Fruit fly (Drosophila melanogaster) whole organism, embryonic: Measurements from ENCODE around the gene PIG-B.

Source experiments
- Adf1 ChIP-seq: fragments of 200-800 bp; sonication (Bioruptor generic); IDR thresholded peaks from 2 replicates; pipeline ENCODE4 v1.3.6; 2022; ENCODE audit warnings: missing biosample characterization, missing genetic modification characterization
- Antp ChIP-seq: fragments of 200-800 bp; sonication (Bioruptor generic); optimal IDR thresholded peaks from 3 replicates; lab custom pipeline; 2016; ENCODE audit warnings: missing biosample characterization, missing genetic modification characterization
- Atf-2 ChIP-seq: fragments of 200-800 bp; sonication (Bioruptor generic); optimal IDR thresholded peaks from 2 replicates; lab custom pipeline; 2016; ENCODE audit warnings: missing biosample characterization, missing genetic modification characterization
- Awh ChIP-seq: fragments of 200-800 bp; sonication (Bioruptor generic); IDR thresholded peaks from 2 replicates; pipeline ENCODE4, ENCODE4 v1.3.6; 2022; ENCODE audit warnings: missing biosample characterization, missing genetic modification characterization
- CG10321 ChIP-seq: fragments of 200-800 bp; sonication (Bioruptor generic); IDR thresholded peaks from 2 replicates; pipeline ENCODE4 v1.3.6; 2022; ENCODE audit warnings: missing biosample characterization, missing genetic modification characterization
- CG10654 ChIP-seq: fragments of 200-800 bp; sonication (Bioruptor generic); optimal IDR thresholded peaks from 2 replicates; lab custom pipeline; 2016; ENCODE audit warnings: missing biosample characterization, missing genetic modification characterization
- CG10979 ChIP-seq: fragments of 200-800 bp; sonication (Bioruptor generic); optimal IDR thresholded peaks from 2 replicates; lab custom pipeline; 2018; ENCODE audit warnings: missing biosample characterization, mild to moderate bottlenecking, missing genetic modification characterization, moderate library complexity
- CG11093 ChIP-seq: fragments of 200-800 bp; sonication (Bioruptor generic); IDR thresholded peaks from 3 replicates; pipeline ENCODE4 v1.3.6; 2022; ENCODE audit warnings: missing biosample characterization, missing genetic modification characterization
- CG11247 ChIP-seq: fragments of 200-800 bp; sonication (Bioruptor generic); IDR thresholded peaks from 2 replicates; pipeline ENCODE4 v1.3.6; 2022; ENCODE audit warnings: missing biosample characterization, missing genetic modification characterization
- CG11398 ChIP-seq: fragments of 200-800 bp; sonication (Bioruptor generic); optimal IDR thresholded peaks from 2 replicates; lab custom pipeline; 2016; ENCODE audit warnings: missing biosample characterization, missing genetic modification characterization
- CG12769 ChIP-seq: fragments of 200-800 bp; sonication (Bioruptor generic); optimal IDR thresholded peaks from 2 replicates; lab custom pipeline; 2019; ENCODE audit warnings: missing biosample characterization, mild to moderate bottlenecking, missing genetic modification characterization, moderate library complexity
- CG13775 ChIP-seq: fragments of 200-800 bp; sonication (Bioruptor generic); optimal IDR thresholded peaks from 3 replicates; lab custom pipeline; 2017; ENCODE audit warnings: missing biosample characterization, mild to moderate bottlenecking, missing genetic modification characterization
- CG15601 ChIP-seq: fragments of 200-800 bp; sonication (Bioruptor generic); optimal IDR thresholded peaks from 3 replicates; lab custom pipeline; 2019; ENCODE audit warnings: missing biosample characterization, mild to moderate bottlenecking, missing genetic modification characterization, moderate library complexity
- CG1602 ChIP-seq: fragments of 200-800 bp; sonication (Bioruptor generic); optimal IDR thresholded peaks from 3 replicates; lab custom pipeline; 2016; ENCODE audit warnings: missing biosample characterization, missing genetic modification characterization
- CG1603 ChIP-seq: fragments of 200-800 bp; sonication (Bioruptor generic); optimal IDR thresholded peaks from 2 replicates; lab custom pipeline; 2019; ENCODE audit warnings: missing biosample characterization, mild to moderate bottlenecking, missing genetic modification characterization, moderate library complexity
- CG17328 ChIP-seq: fragments of 200-800 bp; sonication (Bioruptor generic); IDR thresholded peaks from 2 replicates; pipeline ENCODE4 v1.3.6; 2022; ENCODE audit warnings: missing biosample characterization, missing genetic modification characterization
- CG3065 ChIP-seq: fragments of 200-800 bp; sonication (Bioruptor generic); optimal IDR thresholded peaks from 2 replicates; lab custom pipeline; 2016; ENCODE audit warnings: missing biosample characterization, missing genetic modification characterization
- CG31365 ChIP-seq: fragments of 200-800 bp; sonication (Bioruptor generic); optimal IDR thresholded peaks from 2 replicates; lab custom pipeline; 2018; ENCODE audit warnings: missing biosample characterization, mild to moderate bottlenecking, missing genetic modification characterization
- CG4404 ChIP-seq: fragments of 200-800 bp; sonication (Bioruptor generic); IDR thresholded peaks from 2 replicates; pipeline ENCODE4 v1.3.6; 2022; ENCODE audit warnings: missing biosample characterization, missing genetic modification characterization
- CG4617 ChIP-seq: fragments of 200-800 bp; sonication (Bioruptor generic); optimal IDR thresholded peaks from 3 replicates; lab custom pipeline; 2016; ENCODE audit warnings: missing biosample characterization, missing genetic modification characterization, borderline replicate concordance
- CG8089 ChIP-seq: fragments of 200-800 bp; sonication (Bioruptor generic); optimal IDR thresholded peaks from 3 replicates; lab custom pipeline; 2016; ENCODE audit warnings: missing biosample characterization, missing genetic modification characterization
- Ets97D ChIP-seq: fragments of 200-800 bp; sonication (Bioruptor generic); optimal IDR thresholded peaks from 3 replicates; lab custom pipeline; 2016; ENCODE audit warnings: missing biosample characterization, missing genetic modification characterization
- Gsc ChIP-seq: fragments of 200-800 bp; sonication (Bioruptor generic); IDR thresholded peaks from 2 replicates; pipeline ENCODE4 v1.3.6; 2022; ENCODE audit warnings: missing biosample characterization, missing genetic modification characterization
- H2.0 ChIP-seq: fragments of 200-800 bp; sonication (Bioruptor generic); IDR thresholded peaks from 2 replicates; pipeline ENCODE4 v1.3.6; 2022; ENCODE audit warnings: missing biosample characterization, missing genetic modification characterization
- HLHmδ ChIP-seq: fragments of 200-800 bp; sonication (Bioruptor generic); optimal IDR thresholded peaks from 2 replicates; lab custom pipeline; 2018; ENCODE audit warnings: missing biosample characterization, mild to moderate bottlenecking, missing genetic modification characterization, moderate library complexity
- Hey ChIP-seq: fragments of 200-800 bp; sonication (Bioruptor generic); optimal IDR thresholded peaks from 3 replicates; lab custom pipeline; 2018; ENCODE audit warnings: missing biosample characterization, mild to moderate bottlenecking, missing genetic modification characterization
- HmgZ ChIP-seq: fragments of 200-800 bp; sonication (Bioruptor generic); optimal IDR thresholded peaks from 2 replicates; lab custom pipeline; 2018; ENCODE audit warnings: missing biosample characterization, mild to moderate bottlenecking, missing genetic modification characterization
- Meics ChIP-seq: fragments of 200-800 bp; sonication (Bioruptor generic); optimal IDR thresholded peaks from 2 replicates; lab custom pipeline; 2017; ENCODE audit warnings: missing biosample characterization, mild to moderate bottlenecking, missing genetic modification characterization
- NC2α ChIP-seq: fragments of 200-800 bp; sonication (Bioruptor generic); optimal IDR thresholded peaks from 2 replicates; lab custom pipeline; 2016; ENCODE audit warnings: missing biosample characterization, missing genetic modification characterization
- Nf-YB ChIP-seq: fragments of 200-800 bp; sonication (Bioruptor generic); optimal IDR thresholded peaks from 3 replicates; lab custom pipeline; 2019; ENCODE audit warnings: missing biosample characterization, mild to moderate bottlenecking, missing genetic modification characterization, moderate library complexity
- Nf-YC ChIP-seq: fragments of 200-800 bp; optimal IDR thresholded peaks from 3 replicates; lab custom pipeline; 2019; ENCODE audit warnings: missing biosample characterization, mild to moderate bottlenecking, missing genetic modification characterization, moderate library complexity
- Poxn ChIP-seq: fragments of 200-800 bp; sonication (Bioruptor generic); IDR thresholded peaks from 2 replicates; pipeline ENCODE4 v1.3.6; 2022; ENCODE audit warnings: missing biosample characterization, missing genetic modification characterization
- Ptx1 ChIP-seq: fragments of 200-800 bp; sonication (Bioruptor generic); IDR thresholded peaks from 2 replicates; pipeline ENCODE4 v1.3.6; 2022; ENCODE audit warnings: missing biosample characterization, missing genetic modification characterization
- Scr ChIP-seq: fragments of 200-800 bp; sonication (Bioruptor generic); IDR thresholded peaks from 2 replicates; pipeline ENCODE4 v1.3.6; 2022; ENCODE audit warnings: missing biosample characterization, missing genetic modification characterization; ENCODE audit not compliant: partially characterized antibody
- Sox102F ChIP-seq: fragments of 200-800 bp; sonication (Bioruptor generic); optimal IDR thresholded peaks from 2 replicates; lab custom pipeline; 2018; ENCODE audit warnings: missing biosample characterization, mild to moderate bottlenecking, missing genetic modification characterization, moderate library complexity
- Stat92E ChIP-seq, 3 experiments: fragments of >200 bp in 2 of 3; fragments of 200-800 bp in 1 of 3; sonication (Bioruptor generic) in 1 of 3; optimal IDR thresholded peaks; 2 replicates each; lab custom pipeline; 2017 to 2019; ENCODE audit warnings: missing biosample characterization in 3 of 3, missing genetic modification characterization in 3 of 3, mild to moderate bottlenecking in 1 of 3, moderate library complexity in 1 of 3
- TFAM ChIP-seq: fragments of 200-800 bp; sonication (Bioruptor generic); optimal IDR thresholded peaks from 2 replicates; lab custom pipeline; 2017; ENCODE audit warnings: missing biosample characterization, missing genetic modification characterization, inconsistent platforms
- chm ChIP-seq: fragments of 200-800 bp; sonication (Bioruptor generic); IDR thresholded peaks from 2 replicates; pipeline ENCODE4 v1.3.6; 2022; ENCODE audit warnings: missing biosample characterization, missing genetic modification characterization
- corto ChIP-seq: fragments of 200-800 bp; sonication (Bioruptor generic); optimal IDR thresholded peaks from 2 replicates; lab custom pipeline; 2016; ENCODE audit warnings: missing biosample characterization, mild to moderate bottlenecking, missing genetic modification characterization, moderate library complexity
- dysf ChIP-seq: fragments of 200-800 bp; sonication (Bioruptor generic); IDR thresholded peaks from 3 replicates; pipeline ENCODE4 v1.3.6; 2022; ENCODE audit warnings: missing biosample characterization, missing genetic modification characterization
- esg ChIP-seq: fragments of 200-800 bp; sonication (Bioruptor generic); conservative IDR thresholded peaks from 2 replicates; pipeline ENCODE4 v1.3.6; 2022; ENCODE audit warnings: missing biosample characterization, missing genetic modification characterization
- gem ChIP-seq: fragments of 200-800 bp; sonication (Bioruptor generic); optimal IDR thresholded peaks from 2 replicates; lab custom pipeline; 2019; ENCODE audit warnings: missing biosample characterization, mild to moderate bottlenecking, missing genetic modification characterization, moderate library complexity
- klu ChIP-seq: fragments of 200-800 bp; sonication (Bioruptor generic); IDR thresholded peaks from 2 replicates; pipeline ENCODE4 v1.3.6; 2022; ENCODE audit warnings: missing biosample characterization, missing genetic modification characterization
- kni ChIP-seq: fragments of 200-800 bp; sonication (Bioruptor generic); optimal IDR thresholded peaks from 3 replicates; lab custom pipeline; 2017; ENCODE audit warnings: mild to moderate bottlenecking, missing biosample characterization, missing genetic modification reagents, missing genetic modification characterization
- mld ChIP-seq: fragments of 200-800 bp; sonication (Bioruptor generic); IDR thresholded peaks from 3 replicates; pipeline ENCODE4 v1.3.6; 2022; ENCODE audit warnings: missing biosample characterization, missing genetic modification characterization; ENCODE audit not compliant: partially characterized antibody
- peb ChIP-seq: fragments of 200-800 bp; sonication (Bioruptor generic); IDR thresholded peaks from 2 replicates; pipeline ENCODE4 v1.3.6; 2022; ENCODE audit warnings: missing biosample characterization, missing genetic modification characterization
- repo ChIP-seq: fragments of 200-800 bp; sonication (Bioruptor generic); optimal IDR thresholded peaks from 2 replicates; lab custom pipeline; 2016; ENCODE audit warnings: missing biosample characterization, missing genetic modification characterization
- slou ChIP-seq: fragments of 200-800 bp; sonication (Bioruptor generic); optimal IDR thresholded peaks from 3 replicates; lab custom pipeline; 2016; ENCODE audit warnings: missing biosample characterization, missing genetic modification characterization
- ssp ChIP-seq: fragments of 200-800 bp; sonication (Bioruptor generic); IDR thresholded peaks from 2 replicates; pipeline ENCODE4 v1.3.6; 2022; ENCODE audit warnings: missing biosample characterization, missing genetic modification characterization
- tgo ChIP-seq: fragments of 200-800 bp; sonication (Bioruptor generic); IDR thresholded peaks from 3 replicates; pipeline ENCODE4 v1.3.6; 2022; ENCODE audit warnings: missing biosample characterization, missing genetic modification characterization
- wek ChIP-seq: fragments of 200-800 bp; sonication (Bioruptor generic); optimal IDR thresholded peaks from 3 replicates; lab custom pipeline; 2018; ENCODE audit warnings: missing biosample characterization, mild to moderate bottlenecking, missing genetic modification characterization, moderate library complexity

The PIG-B gene

DNA sequence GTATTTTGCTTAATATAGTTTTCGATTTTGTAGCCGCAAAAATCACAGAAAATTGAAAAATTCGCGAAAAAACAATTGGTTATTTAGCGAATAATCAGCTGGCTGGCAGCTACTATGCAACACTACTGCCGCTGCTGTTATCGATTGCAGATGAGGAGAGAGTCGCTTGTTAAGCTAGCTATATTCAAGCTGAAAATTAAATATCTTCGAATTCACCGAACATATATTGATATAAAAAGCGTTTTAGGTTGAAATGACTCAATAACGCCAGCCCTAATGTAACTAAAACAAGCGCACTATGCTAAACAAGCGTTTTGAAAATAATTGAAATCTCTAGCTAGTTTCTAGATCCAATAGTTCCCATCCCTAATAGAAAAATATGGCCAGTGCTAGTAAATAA lies 4.7 kb upstream of the PIG-B start, which contains the start of the genes CG32264, ntc and IntS10 (continued):
- TF ChIP-seq klu (peak; percentile 41; the same call in 1 of the 2 replicates), Stat92E (GFP tag; optimal IDR thresholded peaks at IDR 0.05; lab: Kevin White, UChicago) (no peak), Atf-2 (GFP tag; lab: Kevin White, UChicago) (peak; percentile 49), Ptx1 (peak; percentile 64; the same call in 1 of the 2 replicates), wek (GFP tag; lab: Kevin White, UChicago) (no peak), Adf1 (GFP tag; lab: Robert Waterston, UW) (peak; percentile 25; the same call in 1 of the 2 replicates), chm (GFP tag; lab: Robert Waterston, UW) (no peak), CG10979 (tag; lab: Kevin White, UChicago) (peak; percentile 53), dysf (GFP tag; lab: Robert Waterston, UW) (peak; percentile 64; the same call in 2 of the 3 replicates), CG15601 (peak; percentile 48), Nf-YC (tag; lab: Kevin White, UChicago) (peak; percentile 16), NC2α (peak; percentile 22), CG31365 (tag; lab: Kevin White, UChicago) (no peak), repo (peak; percentile 62), Hey (tag; lab: Kevin White, UChicago) (no peak), Gsc (GFP tag; lab: Robert Waterston, UW) (no peak), Sox102F (no peak), CG4404 (GFP tag; lab: Robert Waterston, UW) (0 out of 2 replicates have a peak, but pooled peaks have one; percentile 45), CG12769 (tag; lab: Kevin White, UChicago) (peak; percentile 49), TFAM (GFP tag; lab: Kevin White, UChicago) (no peak), CG11398 (GFP tag; lab: Kevin White, UChicago) (peak; percentile 41), CG10654 (peak; percentile 62), CG11247 (GFP tag; lab: Robert Waterston, UW) (no peak; the same call in 1 of the 2 replicates), CG11093 (GFP tag; lab: Robert Waterston, UW) (peak; percentile 43; the same call in 1 of the 3 replicates), Scr (GFP tag; lab: Robert Waterston, UW) (peak; percentile 63), peb (GFP tag; lab: Robert Waterston, UW) (no peak), CG1603 (tag; lab: Kevin White, UChicago) (peak; percentile 36), CG4617 (GFP tag; lab: Kevin White, UChicago) (peak; percentile 86), tgo (GFP tag; lab: Robert Waterston, UW) (no peak), kni (no peak), CG3065 (GFP tag; lab: Kevin White, UChicago) (peak; percentile 22), CG13775 (peak; percentile 76), Antp (GFP tag; lab: Kevin White, UChicago) (peak; percentile 71), HLHmδ (no peak), Meics (GFP tag; lab: Kevin White, UChicago) (peak; percentile 66), CG1602 (peak; percentile 58), Awh (GFP tag; lab: Robert Waterston, UW) (no peak), CG8089 (GFP tag; lab: Kevin White, UChicago) (peak; percentile 57), CG17328 (GFP tag; lab: Robert Waterston, UW) (no peak), mld (GFP tag; lab: Robert Waterston, UW) (no peak), Ets97D (GFP tag; lab: Kevin White, UChicago) (peak; percentile 69), Poxn (GFP tag; lab: Robert Waterston, UW) (no peak), CG10321 (GFP tag; lab: Robert Waterston, UW) (peak; percentile 22; the same call in 1 of the 2 replicates), slou (GFP tag; lab: Kevin White, UChicago) (peak; percentile 33), gem (tag; lab: Kevin White, UChicago) (peak; percentile 79), HmgZ (peak; percentile 80), esg (GFP tag; lab: Robert Waterston, UW) (peak; percentile 36), Nf-YB (GFP tag; lab: Kevin White, UChicago) (peak; percentile 30), H2.0 (GFP tag; lab: Robert Waterston, UW) (0 out of 2 replicates have a peak, but pooled peaks have one; percentile 20), corto (GFP tag; lab: Kevin White, UChicago) (no peak), ssp (peak; percentile 32)
